Worm (Caenorhabditis elegans) whole organism, mixed stage, embryonic: ENCODE results near the gene F26D2.3.

Experiments
- blmp-1 ChIP-seq: fragments of 150-350 bp; optimal IDR thresholded peaks from 2 replicates; lab custom pipeline; 2014; ENCODE audit warnings: missing biosample characterization, missing genetic modification characterization
- ceh-39 ChIP-seq: fragments of 150-350 bp; optimal IDR thresholded peaks from 2 replicates; lab custom pipeline; 2014; ENCODE audit warnings: missing biosample characterization, missing genetic modification characterization
- lsy-2 ChIP-seq: fragments of 150-350 bp; optimal IDR thresholded peaks from 2 replicates; lab custom pipeline; 2014; ENCODE audit warnings: missing biosample characterization, missing genetic modification characterization

DNA sequence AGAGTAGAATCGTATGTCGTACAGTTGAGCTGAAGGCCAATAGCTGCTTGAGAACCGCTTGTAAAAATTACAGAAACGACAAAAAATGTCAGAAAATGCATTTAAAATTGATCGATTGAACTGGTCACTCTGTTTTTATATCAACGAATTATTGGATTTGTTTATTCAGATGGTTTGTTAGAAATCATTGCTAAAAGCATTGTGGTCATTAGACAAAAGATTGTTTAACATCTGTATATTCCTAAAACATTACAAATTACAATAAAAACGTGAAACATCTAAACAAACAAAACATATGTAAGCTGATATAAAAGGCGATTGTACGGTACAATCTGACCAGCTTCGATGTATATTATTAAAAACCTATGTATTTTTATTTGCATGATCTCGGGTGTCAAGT is 27.7 kb downstream of the F26D2.3 start, which contains the start of the genes F26D2.13 and F26D2.14:
- TF ChIP-seq lsy-2 (no peak), blmp-1 (tag; lab: Kevin White, UChicago) (no peak), ceh-39 (tag; lab: Kevin White, UChicago) (no peak)
